Fruit fly (Drosophila melanogaster): ENCODE results near the gene C15.
A peak's percentile ranks its signal among the peaks of the same experiment; 100 is the strongest.

C15 gene

dm6 chr3R:21481960-21482359 lies 17.8 kb upstream of the C15 start, which contains the start of gene Fancm (continued):
- TF ChIP-seq B-H2 (GFP tag; optimal IDR thresholded peaks at IDR 0.05) (peak; percentile 64), pum (GFP tag; optimal IDR thresholded peaks at IDR 0.05) (peak; percentile 80), CG17328 (GFP tag; IDR thresholded peaks at IDR 0.05) (peak; percentile 45; the same call in 1 of the 2 replicates), CG8290 (GFP tag; optimal IDR thresholded peaks at IDR 0.05) (peak; percentile 90), CG8290 (tag; optimal IDR thresholded peaks at IDR 0.05) (peak; percentile 51 to 79), aop (GFP tag; IDR thresholded peaks at IDR 0.05) (0 out of 2 replicates have a peak, but pooled peaks have one; percentile 10), NK7.1 (GFP tag; optimal IDR thresholded peaks at IDR 0.05) (peak; percentile 38), CG13287 (GFP tag; IDR thresholded peaks at IDR 0.05; ENCODE audit: partially characterized antibody) (peak; percentile 84), CG42726 (GFP tag; IDR thresholded peaks at IDR 0.05; ENCODE audit: partially characterized antibody) (peak; percentile 69), Abd-B (GFP tag; optimal IDR thresholded peaks at IDR 0.05) (peak; percentile 85), Dek (tag; optimal IDR thresholded peaks at IDR 0.05) (peak; percentile 9), knrl (GFP tag; IDR thresholded peaks at IDR 0.05; ENCODE audit: partially characterized antibody) (peak; percentile 85), E2f1 (GFP tag; IDR thresholded peaks at IDR 0.05) (peak; percentile 45; the same call in 1 of the 2 replicates), Vsx1 (GFP tag; optimal IDR thresholded peaks at IDR 0.05) (no peak), Hey (tag; optimal IDR thresholded peaks at IDR 0.05) (no peak), stc (GFP tag; IDR thresholded peaks at IDR 0.05) (no peak), toy (GFP tag; IDR thresholded peaks at IDR 0.05) (no peak), CG8944 (GFP tag; optimal IDR thresholded peaks at IDR 0.05) (peak; percentile 76), Usf (GFP tag; optimal IDR thresholded peaks at IDR 0.05) (peak; percentile 38), Rfx (GFP tag; IDR thresholded peaks at IDR 0.05) (peak; percentile 82), chn (GFP tag; optimal IDR thresholded peaks at IDR 0.05) (peak; percentile 83), slp2 (GFP tag; optimal IDR thresholded peaks at IDR 0.05) (peak; percentile 51), CG18619 (GFP tag; optimal IDR thresholded peaks at IDR 0.05) (peak; percentile 37), Sox100B (GFP tag; optimal IDR thresholded peaks at IDR 0.05) (no peak), dmrt11E (tag; optimal IDR thresholded peaks at IDR 0.05) (peak; percentile 51), CG17829 (tag; optimal IDR thresholded peaks at IDR 0.05) (peak; percentile 62), ttk (GFP tag; IDR thresholded peaks at IDR 0.05) (peak; percentile 5; the same call in 1 of the 2 replicates), CG2129 (GFP tag; IDR thresholded peaks at IDR 0.05; ENCODE audit: partially characterized antibody) (0 out of 2 replicates have a peak, but pooled peaks have one; percentile 38), row (GFP tag; IDR thresholded peaks at IDR 0.05) (peak; percentile 54), CG10462 (GFP tag; optimal IDR thresholded peaks at IDR 0.05) (peak; percentile 42), CG31388 (GFP tag; optimal IDR thresholded peaks at IDR 0.05) (peak; percentile 36), tna (GFP tag; IDR thresholded peaks at IDR 0.05; ENCODE audit: partially characterized antibody) (no peak), schlank (tag; optimal IDR thresholded peaks at IDR 0.05) (no peak), luna (GFP tag; optimal IDR thresholded peaks at IDR 0.05) (peak; percentile 57), gfzf (GFP tag; optimal IDR thresholded peaks at IDR 0.05) (peak; percentile 43), Mad (GFP tag; optimal IDR thresholded peaks at IDR 0.05) (peak; percentile 45), CG1647 (GFP tag; optimal IDR thresholded peaks at IDR 0.05) (peak; percentile 54), CG32532 (GFP tag; IDR thresholded peaks at IDR 0.05) (peak; percentile 57; the same call in 1 of the 2 replicates), CG17802 (tag; optimal IDR thresholded peaks at IDR 0.05) (peak; percentile 27), CG1603 (tag; optimal IDR thresholded peaks at IDR 0.05) (peak; percentile 85), CG7745 (tag; optimal IDR thresholded peaks at IDR 0.05) (no peak), prd (optimal IDR thresholded peaks at IDR 0.05) (no peak), prd (GFP tag; IDR thresholded peaks at IDR 0.05) (peak; percentile 39; the same call in 1 of the 3 replicates), az2 (GFP tag; optimal IDR thresholded peaks at IDR 0.05) (peak; percentile 57), NfI (GFP tag; optimal IDR thresholded peaks at IDR 0.05) (peak; percentile 62), tgo (GFP tag; IDR thresholded peaks at IDR 0.05) (peak; percentile 40; the same call in 2 of the 3 replicates), dysf (GFP tag; IDR thresholded peaks at IDR 0.05) (peak; percentile 44; the same call in 1 of the 3 replicates), CG2199 (GFP tag; IDR thresholded peaks at IDR 0.05) (no peak), tll (GFP tag; optimal IDR thresholded peaks at IDR 0.05) (no peak)
